Fruit fly (Drosophila melanogaster): ENCODE results near the gene VhaM9.7-a.

VhaM9.7-a gene

dm6 chr3L:4221226-4221770 lies 41.2 kb upstream of the VhaM9.7-a start (continued):
- TF ChIP-seq BEAF-32 (GFP tag; optimal IDR thresholded peaks at IDR 0.05) (no peak), Dip2 (GFP tag; IDR thresholded peaks at IDR 0.05) (no peak), tna (GFP tag; IDR thresholded peaks at IDR 0.05; ENCODE audit: partially characterized antibody) (0 out of 2 replicates have a peak, but pooled peaks have one; percentile 7), sd (tag; optimal IDR thresholded peaks at IDR 0.05) (peak; percentile 99), hb (GFP tag; IDR thresholded peaks at IDR 0.05; ENCODE audit: partially characterized antibody) (no peak), bbx (GFP tag; IDR thresholded peaks at IDR 0.05; ENCODE audit: partially characterized antibody) (no peak), CG10462 (GFP tag; optimal IDR thresholded peaks at IDR 0.05) (no peak), CG12071 (GFP tag; optimal IDR thresholded peaks at IDR 0.05) (no peak), CG10209 (GFP tag; optimal IDR thresholded peaks at IDR 0.05) (no peak), CTCF (GFP tag; optimal IDR thresholded peaks at IDR 0.05) (no peak), salm (tag; optimal IDR thresholded peaks at IDR 0.05) (no peak), gsb-n (tag; optimal IDR thresholded peaks at IDR 0.05) (peak; percentile 52), ci (GFP tag; IDR thresholded peaks at IDR 0.05) (0 out of 3 replicates have a peak, but pooled peaks have one; percentile 43), BtbVII (GFP tag; optimal IDR thresholded peaks at IDR 0.05) (peak; percentile 35), lbe (GFP tag; optimal IDR thresholded peaks at IDR 0.05) (no peak), CG17385 (GFP tag; optimal IDR thresholded peaks at IDR 0.05) (no peak), CG12942 (GFP tag; optimal IDR thresholded peaks at IDR 0.05) (no peak), z (GFP tag; IDR thresholded peaks at IDR 0.05) (0 out of 3 replicates have a peak, but pooled peaks have one; percentile 28), kay (GFP tag; optimal IDR thresholded peaks at IDR 0.05) (peak; percentile 52), CG4360 (GFP tag; IDR thresholded peaks at IDR 0.05) (no peak), CG10147 (GFP tag; optimal IDR thresholded peaks at IDR 0.05) (no peak), Meics (GFP tag; optimal IDR thresholded peaks at IDR 0.05) (peak; percentile 22), CG11398 (GFP tag; optimal IDR thresholded peaks at IDR 0.05) (no peak), pfk (GFP tag; optimal IDR thresholded peaks at IDR 0.05) (no peak), Doc2 (GFP tag; IDR thresholded peaks at IDR 0.05) (no peak), vnd (GFP tag; IDR thresholded peaks at IDR 0.05; ENCODE audit: partially characterized antibody) (no peak), CG17359 (tag; optimal IDR thresholded peaks at IDR 0.05) (no peak), CG3281 (GFP tag; optimal IDR thresholded peaks at IDR 0.05) (no peak), CG7987 (GFP tag; optimal IDR thresholded peaks at IDR 0.05) (peak; percentile 35), CG12219 (GFP tag; optimal IDR thresholded peaks at IDR 0.05) (peak; percentile 43), amos (GFP tag; IDR thresholded peaks at IDR 0.05; ENCODE audit: partially characterized antibody) (peak; percentile 34; the same call in 1 of the 2 replicates), Mrtf (GFP tag; IDR thresholded peaks at IDR 0.05) (no peak), dpn (GFP tag; optimal IDR thresholded peaks at IDR 0.05) (no peak), HLHmδ (GFP tag; optimal IDR thresholded peaks at IDR 0.05) (no peak), CG13894 (tag; optimal IDR thresholded peaks at IDR 0.05) (peak; percentile 95), aop (GFP tag; IDR thresholded peaks at IDR 0.05) (no peak), CG4854 (GFP tag; optimal IDR thresholded peaks at IDR 0.05) (no peak), twi (tag; optimal IDR thresholded peaks at IDR 0.05) (peak; percentile 34), CG6689 (GFP tag; IDR thresholded peaks at IDR 0.05) (no peak), Ada2b (GFP tag; IDR thresholded peaks at IDR 0.05) (no peak), Mad (GFP tag; optimal IDR thresholded peaks at IDR 0.05) (no peak), CG12104 (GFP tag; optimal IDR thresholded peaks at IDR 0.05) (no peak), Atf6 (GFP tag; IDR thresholded peaks at IDR 0.05) (no peak), rib (GFP tag; IDR thresholded peaks at IDR 0.05) (peak; percentile 49; the same call in 1 of the 2 replicates), Fer3 (tag; optimal IDR thresholded peaks at IDR 0.05) (peak; percentile 12), pb (GFP tag; optimal IDR thresholded peaks at IDR 0.05) (no peak), Dp (GFP tag; optimal IDR thresholded peaks at IDR 0.05) (no peak), croc (GFP tag; conservative IDR thresholded peaks at IDR 0.05) (no peak), CG13775 (GFP tag; optimal IDR thresholded peaks at IDR 0.05) (no peak), slp2 (GFP tag; optimal IDR thresholded peaks at IDR 0.05) (no peak), CG11560 (tag; IDR thresholded peaks at IDR 0.05) (no peak)
